Fruit fly (Drosophila melanogaster) whole organism, embryonic: Measurements from ENCODE around the gene CROT.

ENCODE experiments used
- BEAF-32 ChIP-seq: fragments of 200-800 bp; sonication (Bioruptor generic); optimal IDR thresholded peaks from 3 replicates; lab custom pipeline; 2017; ENCODE audit warnings: missing biosample characterization, missing genetic modification characterization, mild to moderate bottlenecking, moderate library complexity, missing genetic modification reagents
- Bteb2 ChIP-seq: fragments of 200-800 bp; sonication (Bioruptor generic); optimal IDR thresholded peaks from 2 replicates; lab custom pipeline; 2016; ENCODE audit warnings: missing biosample characterization, missing genetic modification characterization
- C15 ChIP-seq: fragments of 200-800 bp; sonication (Bioruptor generic); IDR thresholded peaks from 3 replicates; pipeline ENCODE4 v1.3.6; 2022; ENCODE audit warnings: missing biosample characterization, missing genetic modification characterization
- CG1233 ChIP-seq: fragments of 200-800 bp; sonication (Bioruptor generic); optimal IDR thresholded peaks from 4 replicates; lab custom pipeline; 2018; ENCODE audit warnings: missing biosample characterization, mild to moderate bottlenecking, missing genetic modification characterization
- CG13624 ChIP-seq: fragments of 200-800 bp; sonication (Bioruptor generic); optimal IDR thresholded peaks from 2 replicates; lab custom pipeline; 2016; ENCODE audit warnings: missing biosample characterization, missing genetic modification characterization
- CG14441 ChIP-seq: fragments of 200-800 bp; sonication (Bioruptor generic); IDR thresholded peaks from 2 replicates; pipeline ENCODE4 v1.3.6; 2022; ENCODE audit warnings: missing biosample characterization, missing genetic modification characterization
- CG1792 ChIP-seq: fragments of 200-800 bp; sonication (Bioruptor generic); optimal IDR thresholded peaks from 2 replicates; lab custom pipeline; 2016; ENCODE audit warnings: missing biosample characterization, missing genetic modification characterization
- CG2199 ChIP-seq: fragments of 200-800 bp; sonication (Bioruptor generic); IDR thresholded peaks from 3 replicates; pipeline ENCODE4 v1.3.6; 2022; ENCODE audit warnings: missing biosample characterization, missing genetic modification characterization
- CG30431 ChIP-seq: fragments of 200-800 bp; sonication (Bioruptor generic); optimal IDR thresholded peaks from 2 replicates; lab custom pipeline; 2017; ENCODE audit warnings: missing biosample characterization, missing genetic modification characterization
- CG31224 ChIP-seq: fragments of 200-800 bp; sonication (Bioruptor generic); IDR thresholded peaks from 2 replicates; pipeline ENCODE4 v1.3.6; 2022; ENCODE audit warnings: missing biosample characterization, missing genetic modification characterization
- CG32772 ChIP-seq: fragments of 200-800 bp; sonication (Bioruptor generic); IDR thresholded peaks from 2 replicates; pipeline ENCODE4 v1.3.6; 2022; ENCODE audit warnings: missing biosample characterization, missing genetic modification characterization
- CG3407 ChIP-seq: fragments of 200-800 bp; sonication (Bioruptor generic); optimal IDR thresholded peaks from 2 replicates; lab custom pipeline; 2018; ENCODE audit warnings: missing biosample characterization, mild to moderate bottlenecking, missing genetic modification characterization
- CG34224 ChIP-seq: fragments of 200-800 bp; sonication (Bioruptor generic); IDR thresholded peaks from 3 replicates; pipeline ENCODE4 v1.3.6; 2022; ENCODE audit warnings: missing biosample characterization, missing genetic modification characterization; ENCODE audit not compliant: partially characterized antibody
- CG34376 ChIP-seq: fragments of 200-800 bp; sonication (Bioruptor generic); optimal IDR thresholded peaks from 2 replicates; lab custom pipeline; 2018; ENCODE audit warnings: missing biosample characterization, mild to moderate bottlenecking, missing genetic modification characterization
- CG4360 ChIP-seq: fragments of 200-800 bp; sonication (Bioruptor generic); IDR thresholded peaks from 2 replicates; pipeline ENCODE4 v1.3.6; 2022; ENCODE audit warnings: missing biosample characterization, missing genetic modification characterization
- CG8089 ChIP-seq: fragments of 200-800 bp; sonication (Bioruptor generic); optimal IDR thresholded peaks from 3 replicates; lab custom pipeline; 2016; ENCODE audit warnings: missing biosample characterization, missing genetic modification characterization
- CG8281 ChIP-seq: fragments of 200-800 bp; sonication (Bioruptor generic); optimal IDR thresholded peaks from 2 replicates; lab custom pipeline; 2018; ENCODE audit warnings: missing biosample characterization, mild to moderate bottlenecking, missing genetic modification characterization, moderate library complexity
- CG8359 ChIP-seq: fragments of 200-800 bp; sonication (Bioruptor generic); optimal IDR thresholded peaks from 2 replicates; lab custom pipeline; 2017; ENCODE audit warnings: missing biosample characterization, mild to moderate bottlenecking, missing genetic modification characterization, borderline replicate concordance
- CG8765 ChIP-seq: fragments of 200-800 bp; sonication (Bioruptor generic); IDR thresholded peaks from 2 replicates; pipeline ENCODE4 v1.3.6; 2022; ENCODE audit warnings: missing biosample characterization, missing genetic modification characterization
- CG9609 ChIP-seq: fragments of 200-800 bp; sonication (Bioruptor generic); optimal IDR thresholded peaks from 3 replicates; lab custom pipeline; 2016; ENCODE audit warnings: missing biosample characterization, missing genetic modification characterization
- D ChIP-seq, 2 experiments: fragments of 200-800 bp in 1 of 2; fragments of >200 bp in 1 of 2; sonication (Bioruptor generic) in 1 of 2; optimal IDR thresholded peaks; 2 replicates in 1 of 2; 3 replicates in 1 of 2; lab custom pipeline; 2017; ENCODE audit warnings: mild to moderate bottlenecking in 1 of 2, missing biosample characterization in 1 of 2, missing genetic modification characterization in 1 of 2, missing genetic modification reagents in 1 of 2
- D19B ChIP-seq: fragments of 200-800 bp; sonication (Bioruptor generic); optimal IDR thresholded peaks from 2 replicates; lab custom pipeline; 2017; ENCODE audit warnings: missing biosample characterization, mild to moderate bottlenecking, missing genetic modification characterization
- Gug ChIP-seq: fragments of 200-800 bp; sonication (Bioruptor generic); IDR thresholded peaks from 4 replicates; pipeline ENCODE4 v1.3.6; 2022; ENCODE audit warnings: missing biosample characterization, missing genetic modification characterization
- HLH54F ChIP-seq: fragments of 200-800 bp; sonication (Bioruptor generic); optimal IDR thresholded peaks from 3 replicates; lab custom pipeline; 2016; ENCODE audit warnings: missing biosample characterization, missing genetic modification characterization
- Hmr ChIP-seq: fragments of 200-800 bp; sonication (Bioruptor generic); optimal IDR thresholded peaks from 3 replicates; lab custom pipeline; 2017; ENCODE audit warnings: mild to moderate bottlenecking, missing biosample characterization, missing genetic modification reagents, missing genetic modification characterization
- Mes4 ChIP-seq: fragments of 200-800 bp; sonication (Bioruptor generic); optimal IDR thresholded peaks from 2 replicates; lab custom pipeline; 2016; ENCODE audit warnings: missing biosample characterization, missing genetic modification characterization
- Ptx1 ChIP-seq: fragments of 200-800 bp; sonication (Bioruptor generic); IDR thresholded peaks from 2 replicates; pipeline ENCODE4 v1.3.6; 2022; ENCODE audit warnings: missing biosample characterization, missing genetic modification characterization
- bab2 ChIP-seq: fragments of 200-800 bp; sonication (Bioruptor generic); optimal IDR thresholded peaks from 2 replicates; lab custom pipeline; 2016; ENCODE audit warnings: missing biosample characterization, missing genetic modification characterization
- cato ChIP-seq: fragments of 200-800 bp; sonication (Bioruptor generic); optimal IDR thresholded peaks from 2 replicates; lab custom pipeline; 2016; ENCODE audit warnings: missing biosample characterization, missing genetic modification characterization, borderline replicate concordance
- chm ChIP-seq: fragments of 200-800 bp; sonication (Bioruptor generic); IDR thresholded peaks from 2 replicates; pipeline ENCODE4 v1.3.6; 2022; ENCODE audit warnings: missing biosample characterization, missing genetic modification characterization
- eyg ChIP-seq: fragments of 200-800 bp; sonication (Bioruptor generic); optimal IDR thresholded peaks from 3 replicates; lab custom pipeline; 2016; ENCODE audit warnings: missing biosample characterization, missing genetic modification characterization
- fd102C ChIP-seq: fragments of 200-800 bp; sonication (Bioruptor generic); optimal IDR thresholded peaks from 2 replicates; lab custom pipeline; 2018; ENCODE audit warnings: missing biosample characterization, mild to moderate bottlenecking, missing genetic modification characterization, moderate library complexity
- fd3F ChIP-seq: fragments of 200-800 bp; sonication (Bioruptor generic); optimal IDR thresholded peaks from 2 replicates; lab custom pipeline; 2018; ENCODE audit warnings: missing biosample characterization, mild to moderate bottlenecking, missing genetic modification characterization, moderate library complexity
- gsb ChIP-seq: fragments of 200-800 bp; sonication (Bioruptor generic); IDR thresholded peaks from 2 replicates; pipeline ENCODE4 v1.3.6; 2022; ENCODE audit warnings: missing biosample characterization, missing genetic modification characterization
- kni ChIP-seq: fragments of 200-800 bp; sonication (Bioruptor generic); optimal IDR thresholded peaks from 3 replicates; lab custom pipeline; 2017; ENCODE audit warnings: mild to moderate bottlenecking, missing biosample characterization, missing genetic modification reagents, missing genetic modification characterization
- knrl ChIP-seq: fragments of 200-800 bp; sonication (Bioruptor generic); IDR thresholded peaks from 3 replicates; pipeline ENCODE4 v1.3.6; 2022; ENCODE audit warnings: missing biosample characterization, missing genetic modification characterization; ENCODE audit not compliant: partially characterized antibody
- lilli ChIP-seq: fragments of 200-800 bp; sonication (Bioruptor generic); optimal IDR thresholded peaks from 3 replicates; lab custom pipeline; 2016; ENCODE audit warnings: missing biosample characterization, missing genetic modification characterization
- nmo ChIP-seq: fragments of 200-800 bp; sonication (Bioruptor generic); optimal IDR thresholded peaks from 2 replicates; lab custom pipeline; 2018; ENCODE audit warnings: missing biosample characterization, mild to moderate bottlenecking, missing genetic modification characterization, moderate library complexity
- pita ChIP-seq: fragments of 200-800 bp; sonication (Bioruptor generic); optimal IDR thresholded peaks from 2 replicates; lab custom pipeline; 2017; ENCODE audit warnings: missing biosample characterization, mild to moderate bottlenecking, missing genetic modification characterization
- pzg ChIP-seq: fragments of 200-800 bp; sonication (Bioruptor generic); optimal IDR thresholded peaks from 3 replicates; lab custom pipeline; 2018; ENCODE audit warnings: missing biosample characterization, mild to moderate bottlenecking, missing genetic modification characterization, moderate library complexity
- salm ChIP-seq: fragments of 200-800 bp; sonication (Bioruptor generic); optimal IDR thresholded peaks from 2 replicates; lab custom pipeline; 2018; ENCODE audit warnings: missing biosample characterization, mild to moderate bottlenecking, missing genetic modification characterization
- sc ChIP-seq, 3 experiments: fragments of >200 bp in 2 of 3; fragments of 200-800 bp in 1 of 3; sonication (Bioruptor generic) in 1 of 3; optimal IDR thresholded peaks; 2 replicates in 2 of 3; 3 replicates in 1 of 3; lab custom pipeline; 2017; ENCODE audit warnings: mild to moderate bottlenecking in 1 of 3, missing biosample characterization in 1 of 3, missing genetic modification characterization in 1 of 3, missing genetic modification reagents in 1 of 3
- schlank ChIP-seq: fragments of 200-800 bp; sonication (Bioruptor generic); optimal IDR thresholded peaks from 2 replicates; lab custom pipeline; 2018; ENCODE audit warnings: missing biosample characterization, mild to moderate bottlenecking, missing genetic modification characterization
- slbo ChIP-seq: fragments of 200-800 bp; sonication (Bioruptor generic); IDR thresholded peaks from 2 replicates; pipeline ENCODE4 v1.3.6; 2022; ENCODE audit warnings: missing biosample characterization, missing genetic modification characterization
- sna ChIP-seq: fragments of 200-800 bp; sonication (Bioruptor generic); IDR thresholded peaks from 2 replicates; pipeline ENCODE4 v1.3.6; 2022; ENCODE audit warnings: missing biosample characterization, missing genetic modification characterization; ENCODE audit not compliant: partially characterized antibody
- ssp ChIP-seq: fragments of 200-800 bp; sonication (Bioruptor generic); IDR thresholded peaks from 2 replicates; pipeline ENCODE4 v1.3.6; 2022; ENCODE audit warnings: missing biosample characterization, missing genetic modification characterization
- sug ChIP-seq: fragments of 200-800 bp; optimal IDR thresholded peaks from 2 replicates; lab custom pipeline; 2019; ENCODE audit warnings: missing biosample characterization, mild to moderate bottlenecking, missing genetic modification characterization, moderate library complexity
- unpg ChIP-seq: fragments of 200-800 bp; sonication (Bioruptor generic); optimal IDR thresholded peaks from 3 replicates; lab custom pipeline; 2018; ENCODE audit warnings: missing biosample characterization, mild to moderate bottlenecking, missing genetic modification characterization, moderate library complexity
- zf30C ChIP-seq: fragments of 200-800 bp; sonication (Bioruptor generic); optimal IDR thresholded peaks from 3 replicates; lab custom pipeline; 2018; ENCODE audit warnings: missing biosample characterization, mild to moderate bottlenecking, missing genetic modification characterization

The CROT gene

DNA sequence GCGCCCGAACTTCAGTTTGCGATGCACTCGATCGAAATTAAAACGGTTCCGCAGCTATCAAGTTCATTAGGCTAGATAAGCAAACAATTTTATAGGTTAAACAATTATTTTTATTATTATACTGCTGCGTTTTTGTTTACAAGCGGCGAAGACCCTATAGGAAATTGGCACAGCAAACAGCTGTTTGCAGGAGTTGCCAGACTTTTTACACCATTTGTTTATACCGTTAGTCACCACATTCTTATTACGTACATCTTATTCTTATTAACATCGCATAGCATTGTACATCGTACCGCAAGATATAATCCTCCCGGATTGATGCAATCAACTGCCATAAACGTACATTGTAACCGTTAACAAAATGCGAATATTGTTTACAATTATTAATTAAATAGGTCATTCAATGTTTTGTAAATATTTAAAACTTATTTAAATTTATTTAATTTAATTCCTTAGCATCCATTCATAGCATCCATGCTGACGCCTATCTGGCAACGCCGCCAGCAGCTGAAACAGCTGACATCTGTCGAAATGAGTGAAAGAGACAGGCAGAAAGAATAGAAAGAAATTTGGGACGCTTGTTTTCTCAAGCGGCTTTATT lies at the start of gene CROT, which contains the start of gene CG12877 (continued):
- TF ChIP-seq CG8281 (tag; lab: Kevin White, UChicago) = peak; percentile 5
- TF ChIP-seq CG30431 (GFP tag; lab: Kevin White, UChicago) = peak; percentile 79
- no peak for TF ChIP-seq CG34224 (GFP tag; lab: Robert Waterston, UW)
- TF ChIP-seq D19B = peak; percentile 46
- TF ChIP-seq Mes4 (GFP tag; lab: Kevin White, UChicago) = no peak
- no peak for TF ChIP-seq C15
- no peak for TF ChIP-seq sc (optimal IDR thresholded peaks at IDR 0.05; lab: Kevin White, UChicago)
- TF ChIP-seq sc (GFP tag; optimal IDR thresholded peaks at IDR 0.05; lab: Kevin White, UChicago) = peak; percentile 68
- TF ChIP-seq schlank (tag; lab: Kevin White, UChicago) = peak; percentile 50
- no peak for TF ChIP-seq CG4360 (GFP tag; lab: Robert Waterston, UW)
- TF ChIP-seq pzg (GFP tag; lab: Kevin White, UChicago) = peak; percentile 47
- TF ChIP-seq CG9609 (GFP tag; lab: Kevin White, UChicago) = no peak
- TF ChIP-seq pita = no peak
- peak; percentile 82 for TF ChIP-seq cato
- TF ChIP-seq CG8089 (GFP tag; lab: Kevin White, UChicago) = no peak
- TF ChIP-seq Bteb2 (GFP tag; lab: Kevin White, UChicago) = peak; percentile 36
- TF ChIP-seq zf30C = no peak
- peak; percentile 86 for TF ChIP-seq lilli (GFP tag; lab: Kevin White, UChicago)
- TF ChIP-seq CG8359 (GFP tag; lab: Kevin White, UChicago) = peak; percentile 40
- TF ChIP-seq CG13624 (GFP tag; lab: Kevin White, UChicago) = peak; percentile 65
- peak; percentile 27 for TF ChIP-seq kni (GFP tag; lab: Kevin White, UChicago)
- peak; percentile 65 for TF ChIP-seq ssp (GFP tag; lab: Robert Waterston, UW)
- no peak for TF ChIP-seq sna (GFP tag; lab: Robert Waterston, UW)
- TF ChIP-seq CG14441 (GFP tag; lab: Robert Waterston, UW) = peak; percentile 78
- no peak for TF ChIP-seq eyg (GFP tag; lab: Kevin White, UChicago)
- peak; percentile 72 for TF ChIP-seq sug (tag; lab: Kevin White, UChicago)
- TF ChIP-seq unpg = peak; percentile 78
- TF ChIP-seq BEAF-32 (GFP tag; lab: Kevin White, UChicago) = peak; percentile 62
- TF ChIP-seq Ptx1 = peak; percentile 88
- TF ChIP-seq nmo (GFP tag; lab: Kevin White, UChicago) = peak; percentile 91
- peak; percentile 23; the same call in 1 of the 3 replicates for TF ChIP-seq knrl (GFP tag; lab: Robert Waterston, UW)
- peak; percentile 48; the same call in 1 of the 2 replicates for TF ChIP-seq CG8765 (GFP tag; lab: Robert Waterston, UW)
- peak; percentile 66 for TF ChIP-seq CG31224 (GFP tag; lab: Robert Waterston, UW)
- peak; percentile 89 for TF ChIP-seq slbo (GFP tag; lab: Robert Waterston, UW)
- no peak for TF ChIP-seq D (optimal IDR thresholded peaks at IDR 0.05; lab: Kevin White, UChicago)
- TF ChIP-seq D (GFP tag; optimal IDR thresholded peaks at IDR 0.05; lab: Kevin White, UChicago) = peak; percentile 70
- peak; percentile 58 for TF ChIP-seq CG34376 (GFP tag; lab: Kevin White, UChicago)
- TF ChIP-seq Hmr (GFP tag; lab: Kevin White, UChicago) = peak; percentile 78
- TF ChIP-seq HLH54F (GFP tag; lab: Kevin White, UChicago) = peak; percentile 71
- peak; percentile 80 for TF ChIP-seq CG32772 (GFP tag; lab: Robert Waterston, UW)
- TF ChIP-seq fd3F (GFP tag; lab: Kevin White, UChicago) = peak; percentile 73
- no peak for TF ChIP-seq CG2199
- TF ChIP-seq bab2 (GFP tag; lab: Kevin White, UChicago) = peak; percentile 2
- TF ChIP-seq CG3407 (GFP tag; lab: Kevin White, UChicago) = peak; percentile 43
- TF ChIP-seq CG1233 (GFP tag; lab: Kevin White, UChicago) = peak; percentile 64
- no peak for TF ChIP-seq gsb (GFP tag; lab: Robert Waterston, UW)
- peak; percentile 64; the same call in 1 of the 2 replicates for TF ChIP-seq chm (GFP tag; lab: Robert Waterston, UW)
- no peak for TF ChIP-seq CG1792 (GFP tag; lab: Kevin White, UChicago)
- no peak for TF ChIP-seq salm (tag; lab: Kevin White, UChicago)
- TF ChIP-seq Gug (GFP tag; lab: Robert Waterston, UW) = peak; percentile 84
- no peak for TF ChIP-seq fd102C
